Worm (Caenorhabditis elegans) whole organism, late embryonic: ENCODE results near the gene T02H6.1.

Source experiments
- C08G9.2 ChIP-seq: sonication (generic microtip); optimal IDR thresholded peaks from 2 replicates; lab custom pipeline; 2016; ENCODE audit warnings: mild to moderate bottlenecking, missing genetic modification characterization, moderate library complexity, missing compliant biosample characterization
- C38D4.7 ChIP-seq: fragments of 200-800 bp; sonication (Bioruptor generic); optimal IDR thresholded peaks from 2 replicates; lab custom pipeline; 2018; ENCODE audit warnings: mild to moderate bottlenecking, missing genetic modification characterization, moderate library complexity, missing compliant biosample characterization
- F13H6.1 ChIP-seq: sonication (generic microtip); optimal IDR thresholded peaks from 2 replicates; lab custom pipeline; 2016; ENCODE audit warnings: missing genetic modification characterization, missing compliant biosample characterization
- K02D7.2 ChIP-seq: sonication (generic microtip); optimal IDR thresholded peaks from 2 replicates; lab custom pipeline; 2017; ENCODE audit warnings: mild to moderate bottlenecking, missing genetic modification characterization, missing compliant biosample characterization
- T23F11.4 ChIP-seq: fragments of 200-800 bp; sonication (Bioruptor generic); optimal IDR thresholded peaks from 2 replicates; lab custom pipeline; 2018; ENCODE audit warnings: mild to moderate bottlenecking, missing genetic modification characterization, missing compliant biosample characterization
- Y22D7AL.16 ChIP-seq: sonication (generic microtip); optimal IDR thresholded peaks from 2 replicates; lab custom pipeline; 2016; ENCODE audit warnings: missing genetic modification characterization, missing compliant biosample characterization
- ahr-1 ChIP-seq: sonication (generic microtip); optimal IDR thresholded peaks from 2 replicates; lab custom pipeline; 2016; ENCODE audit warnings: missing genetic modification characterization, missing compliant biosample characterization
- ama-1 ChIP-seq: fragments of 150-350 bp; optimal IDR thresholded peaks from 2 replicates; lab custom pipeline; 2014
- ceh-18 ChIP-seq: sonication (generic microtip); optimal IDR thresholded peaks from 2 replicates; lab custom pipeline; 2016; ENCODE audit warnings: missing genetic modification characterization, missing compliant biosample characterization
- ceh-19 ChIP-seq: fragments of 200-800 bp; sonication (Bioruptor generic); optimal IDR thresholded peaks from 2 replicates; lab custom pipeline; 2018; ENCODE audit warnings: mild to moderate bottlenecking, missing genetic modification characterization, missing compliant biosample characterization
- ceh-2 ChIP-seq: sonication (generic microtip); optimal IDR thresholded peaks from 2 replicates; lab custom pipeline; 2016; ENCODE audit warnings: missing genotype, missing genetic modification characterization, missing compliant biosample characterization
- ceh-24 ChIP-seq: sonication (generic microtip); optimal IDR thresholded peaks from 2 replicates; lab custom pipeline; 2016; ENCODE audit warnings: mild to moderate bottlenecking, missing genetic modification characterization, missing compliant biosample characterization
- ceh-30 ChIP-seq: fragments of 150-350 bp; optimal IDR thresholded peaks from 2 replicates; lab custom pipeline; 2014; ENCODE audit warnings: missing biosample characterization, missing genetic modification characterization
- ceh-34 ChIP-seq: sonication (generic microtip); optimal IDR thresholded peaks from 2 replicates; lab custom pipeline; 2016; ENCODE audit warnings: mild to moderate bottlenecking, missing genetic modification characterization, missing compliant biosample characterization
- ceh-48 ChIP-seq: sonication (generic microtip); optimal IDR thresholded peaks from 2 replicates; lab custom pipeline; 2016; ENCODE audit warnings: missing genetic modification characterization, inconsistent platforms, missing compliant biosample characterization
- ceh-6 ChIP-seq: fragments of 200-800 bp; sonication (Bioruptor generic); optimal IDR thresholded peaks from 2 replicates; lab custom pipeline; 2018; ENCODE audit warnings: mild to moderate bottlenecking, missing genetic modification characterization, missing compliant biosample characterization
- ceh-9 ChIP-seq: sonication (generic microtip); optimal IDR thresholded peaks from 2 replicates; lab custom pipeline; 2016; ENCODE audit warnings: mild to moderate bottlenecking, missing genetic modification characterization, inconsistent platforms, missing compliant biosample characterization
- dve-1 ChIP-seq: sonication (generic microtip); optimal IDR thresholded peaks from 2 replicates; lab custom pipeline; 2017; ENCODE audit warnings: antibody characterized with exemption, mild to moderate bottlenecking, missing genetic modification characterization, missing compliant biosample characterization
- elt-4 ChIP-seq: sonication (generic microtip); optimal IDR thresholded peaks from 2 replicates; lab custom pipeline; 2016; ENCODE audit warnings: missing genetic modification characterization, missing compliant biosample characterization
- eyg-1 ChIP-seq: sonication (generic microtip); optimal IDR thresholded peaks from 2 replicates; lab custom pipeline; 2016; ENCODE audit warnings: missing genotype, missing genetic modification characterization, missing compliant biosample characterization
- fkh-10 ChIP-seq: fragments of 150-350 bp; optimal IDR thresholded peaks from 2 replicates; lab custom pipeline; 2014; ENCODE audit warnings: missing biosample characterization, missing genetic modification reagents, missing genetic modification characterization
- fkh-6 ChIP-seq: sonication (generic microtip); optimal IDR thresholded peaks from 2 replicates; lab custom pipeline; 2016; ENCODE audit warnings: missing genetic modification characterization, missing compliant biosample characterization
- hlh-6 ChIP-seq: sonication (generic microtip); optimal IDR thresholded peaks from 2 replicates; lab custom pipeline; 2016; ENCODE audit warnings: missing genotype, missing genetic modification characterization, missing compliant biosample characterization
- lim-6 ChIP-seq: sonication (generic microtip); optimal IDR thresholded peaks from 2 replicates; lab custom pipeline; 2016; ENCODE audit warnings: missing genetic modification characterization, missing compliant biosample characterization
- mec-3 ChIP-seq: sonication (generic microtip); optimal IDR thresholded peaks from 2 replicates; lab custom pipeline; 2016; ENCODE audit warnings: borderline replicate concordance, missing genetic modification characterization, missing compliant biosample characterization
- nhr-232 ChIP-seq: sonication (generic microtip); optimal IDR thresholded peaks from 2 replicates; lab custom pipeline; 2016; ENCODE audit warnings: missing genetic modification characterization, missing compliant biosample characterization
- npax-4 ChIP-seq: sonication (generic microtip); optimal IDR thresholded peaks from 2 replicates; lab custom pipeline; 2016; ENCODE audit warnings: missing genetic modification characterization, missing compliant biosample characterization
- odd-2 ChIP-seq: sonication (generic microtip); optimal IDR thresholded peaks from 2 replicates; lab custom pipeline; 2017; ENCODE audit warnings: antibody characterized with exemption, mild to moderate bottlenecking, missing genetic modification characterization, missing compliant biosample characterization
- pag-3 ChIP-seq: sonication (generic microtip); optimal IDR thresholded peaks from 2 replicates; lab custom pipeline; 2016; ENCODE audit warnings: missing compliant biosample characterization, missing genetic modification characterization, borderline replicate concordance
- pax-1 ChIP-seq: fragments of 150-350 bp; optimal IDR thresholded peaks from 2 replicates; lab custom pipeline; 2014; ENCODE audit warnings: missing biosample characterization, missing genetic modification characterization
- pha-4 ChIP-seq: fragments of 150-350 bp; optimal IDR thresholded peaks from 2 replicates; lab custom pipeline; 2018; ENCODE audit warnings: missing biosample characterization, missing genetic modification reagents, missing genetic modification characterization
- pros-1 ChIP-seq: fragments of 150-350 bp; optimal IDR thresholded peaks from 2 replicates; lab custom pipeline; 2014; ENCODE audit warnings: missing biosample characterization, missing genetic modification reagents, missing genetic modification characterization
- ref-2 ChIP-seq: sonication (generic microtip); optimal IDR thresholded peaks from 2 replicates; lab custom pipeline; 2016; ENCODE audit warnings: missing genetic modification characterization, missing compliant biosample characterization
- rnt-1 ChIP-seq: sonication (generic microtip); optimal IDR thresholded peaks from 2 replicates; lab custom pipeline; 2016; ENCODE audit warnings: missing genetic modification characterization, missing compliant biosample characterization
- sdc-2 ChIP-seq: sonication (generic microtip); optimal IDR thresholded peaks from 2 replicates; lab custom pipeline; 2016; ENCODE audit warnings: missing genotype, missing genetic modification characterization, missing compliant biosample characterization
- unc-86 ChIP-seq: sonication (generic microtip); optimal IDR thresholded peaks from 2 replicates; lab custom pipeline; 2016; ENCODE audit warnings: missing genetic modification characterization, missing compliant biosample characterization
- zip-5 ChIP-seq: sonication (generic microtip); optimal IDR thresholded peaks from 2 replicates; lab custom pipeline; 2016; ENCODE audit warnings: missing genetic modification characterization, missing compliant biosample characterization

The T02H6.1 gene

DNA sequence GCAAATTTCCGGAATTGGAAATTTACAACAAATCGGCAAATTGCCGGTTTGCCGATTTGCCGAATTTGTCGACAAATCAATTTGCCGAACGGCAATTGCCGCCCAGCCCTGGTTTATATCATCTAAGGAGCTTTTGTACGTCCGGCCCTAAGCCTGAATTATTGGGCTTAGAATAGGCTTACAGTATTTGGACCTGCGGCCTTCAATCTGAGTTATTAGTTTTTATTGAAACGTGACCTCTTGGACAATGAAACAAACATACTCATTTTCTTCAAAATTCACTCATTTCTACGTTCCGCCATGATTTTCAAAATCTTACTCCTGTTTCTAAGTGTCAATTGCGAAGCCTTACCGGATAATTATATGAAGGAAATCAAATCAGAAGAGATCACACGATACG, 33.9 kb upstream of the T02H6.1 start, which contains the start of gene Y39F10C.1:
Y39F10C.1 (plus strand) TSS at position 301 of the 400 bp plus-strand sequence.
- no peak for TF ChIP-seq zip-5 (tag; lab: Kevin White, UChicago)
- TF ChIP-seq pag-3 (tag; lab: Kevin White, UChicago), result no peak
- TF ChIP-seq eyg-1 (tag; lab: Kevin White, UChicago), result no peak
- TF ChIP-seq C08G9.2 (tag; lab: Kevin White, UChicago), result no peak
- TF ChIP-seq ref-2 (tag; lab: Kevin White, UChicago), result no peak
- no peak for TF ChIP-seq ceh-18 (tag; lab: Kevin White, UChicago)
- no peak for TF ChIP-seq mec-3 (tag; lab: Kevin White, UChicago)
- no peak for TF ChIP-seq pros-1 (tag; lab: Kevin White, UChicago)
- TF ChIP-seq lim-6 (tag; lab: Kevin White, UChicago), result no peak
- no peak for TF ChIP-seq K02D7.2 (tag; lab: Kevin White, UChicago)
- TF ChIP-seq F13H6.1, result no peak
- TF ChIP-seq unc-86, result no peak
- no peak for TF ChIP-seq nhr-232
- no peak for TF ChIP-seq ahr-1 (tag; lab: Kevin White, UChicago)
- TF ChIP-seq sdc-2, result no peak
- TF ChIP-seq ceh-48 (tag; lab: Kevin White, UChicago), result no peak
- no peak for TF ChIP-seq fkh-10 (GFP tag; lab: Kevin White, UChicago)
- TF ChIP-seq rnt-1, result no peak
- no peak for TF ChIP-seq pha-4 (tag; lab: Kevin White, UChicago)
- no peak for TF ChIP-seq ceh-6 (GFP tag; lab: Kevin White, UChicago)
- TF ChIP-seq, all 69 proteins: peak for 0

DNA sequence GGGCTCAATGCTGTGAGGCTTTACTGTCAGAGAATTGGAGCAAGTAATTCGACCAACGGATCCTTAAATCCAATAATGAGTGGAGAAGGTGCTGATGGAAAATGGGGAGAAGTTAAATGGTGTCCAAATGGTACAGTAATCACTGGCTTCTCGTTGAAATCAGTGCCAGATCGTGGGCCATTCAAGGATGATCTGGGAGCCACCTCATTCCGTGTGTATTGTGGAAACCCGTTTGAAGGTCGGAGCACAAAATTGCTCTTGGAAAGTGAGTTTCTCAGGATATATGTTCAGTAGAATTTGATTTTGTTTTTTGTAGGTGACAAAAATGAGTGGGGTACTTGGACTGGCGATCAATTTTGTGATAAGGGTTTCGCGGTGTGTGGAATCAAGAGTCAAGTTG, 33.4 kb upstream of the T02H6.1 start:
- TF ChIP-seq dve-1 (tag; lab: Kevin White, UChicago) (no peak), Y22D7AL.16 (no peak)

DNA sequence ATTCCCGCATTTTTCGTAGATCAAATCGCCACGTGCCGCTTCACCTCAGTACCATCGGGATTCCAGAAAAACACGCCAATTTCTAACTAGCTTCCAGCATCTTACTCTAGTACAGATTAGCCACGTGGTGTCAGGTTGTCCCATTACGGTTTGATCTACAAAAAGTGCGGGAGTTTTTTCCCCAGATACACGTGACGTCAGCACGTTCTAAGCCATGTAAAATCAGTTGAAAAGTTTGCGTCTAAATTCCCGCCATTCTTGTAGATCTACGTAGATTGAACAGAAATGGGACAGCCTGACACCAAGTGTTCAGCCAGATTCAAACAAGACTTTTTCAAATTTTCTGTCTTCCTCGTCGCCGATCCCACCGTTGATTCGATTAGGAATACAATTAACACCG, 30.6 kb upstream of the T02H6.1 start, which contains the start of gene T02H6.9:
T02H6.9 (plus strand) TSS at position 301 of the 400 bp plus-strand sequence.
- TF ChIP-seq mec-3 (tag; lab: Kevin White, UChicago), result no peak
- no peak for TF ChIP-seq hlh-6 (tag; lab: Kevin White, UChicago)
- no peak for TF ChIP-seq fkh-6
- no peak for TF ChIP-seq sdc-2
- TF ChIP-seq pax-1 (tag; lab: Kevin White, UChicago), result no peak
- no peak for TF ChIP-seq C08G9.2 (tag; lab: Kevin White, UChicago)
- TF ChIP-seq, all 69 proteins: peak for 0

DNA sequence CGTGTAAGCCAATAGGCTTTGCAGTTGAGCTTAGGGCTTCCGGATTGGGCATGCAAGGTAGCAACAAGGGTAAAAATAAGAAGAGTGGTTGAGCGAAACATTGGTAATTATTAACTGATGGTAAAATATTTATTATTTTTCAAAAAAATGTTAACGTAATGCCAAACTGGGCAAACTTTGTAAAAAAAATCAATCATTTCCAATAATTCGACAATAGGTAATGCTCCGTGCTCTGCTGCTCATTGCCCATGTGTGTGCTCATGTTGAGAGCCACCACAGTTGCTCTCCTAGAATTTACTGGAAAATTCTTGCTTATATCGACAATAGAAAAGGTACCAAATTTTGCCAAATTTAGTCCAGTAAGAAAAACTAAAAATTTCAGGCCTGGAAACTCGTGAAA, 28.6 kb upstream of the T02H6.1 start, which contains the start of the genes T02H6.10 and T02H6.8:
T02H6.10 (minus strand) TSS at position 101 of the 400 bp plus-strand sequence.
T02H6.8 (plus strand) TSS at position 221 of the 400 bp plus-strand sequence.
- TF ChIP-seq nhr-232 (no peak), ceh-9 (tag; lab: Kevin White, UChicago) (no peak)

DNA sequence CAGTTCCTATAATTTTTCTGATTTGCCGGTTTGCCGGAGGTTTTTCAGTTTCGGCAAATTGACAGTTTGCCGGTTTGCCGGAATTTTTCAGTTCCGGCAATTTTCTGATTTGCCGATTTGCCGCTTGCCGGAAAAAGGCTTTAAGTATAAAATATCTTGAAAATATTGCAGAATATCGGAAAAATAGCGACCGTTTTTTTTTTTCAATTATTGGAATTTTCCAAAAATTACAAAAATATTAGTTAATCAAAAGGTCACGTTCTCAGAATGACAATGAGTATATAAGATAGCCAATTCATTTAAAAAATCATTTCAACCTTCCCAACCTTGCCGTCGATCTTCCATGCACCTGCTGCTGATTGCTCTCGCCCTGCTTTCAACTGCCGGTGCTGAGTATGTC, 26.9 kb upstream of the T02H6.1 start, which contains the start of gene T02H6.7:
T02H6.7 (plus strand) TSS at position 301 of the 400 bp plus-strand sequence.
- TF ChIP-seq ama-1 (lab: Kevin White, UChicago) (no peak), C38D4.7 (GFP tag; lab: Kevin White, UChicago) (no peak), ceh-30 (tag; lab: Kevin White, UChicago) (no peak), T23F11.4 (GFP tag; lab: Kevin White, UChicago) (no peak), Y22D7AL.16 (no peak), ceh-24 (tag; lab: Kevin White, UChicago) (no peak), odd-2 (tag; lab: Kevin White, UChicago) (no peak), ahr-1 (tag; lab: Kevin White, UChicago) (no peak), ceh-48 (tag; lab: Kevin White, UChicago) (no peak), ceh-19 (GFP tag; lab: Kevin White, UChicago) (no peak), ceh-2 (tag; lab: Kevin White, UChicago) (no peak), npax-4 (tag; lab: Kevin White, UChicago) (no peak), pag-3 (tag; lab: Kevin White, UChicago) (no peak), mec-3 (tag; lab: Kevin White, UChicago) (no peak), elt-4 (tag; lab: Kevin White, UChicago) (no peak), ceh-34 (tag; lab: Kevin White, UChicago) (no peak)
